Fruit fly (Drosophila melanogaster): ENCODE results near the gene milt.

DNA sequence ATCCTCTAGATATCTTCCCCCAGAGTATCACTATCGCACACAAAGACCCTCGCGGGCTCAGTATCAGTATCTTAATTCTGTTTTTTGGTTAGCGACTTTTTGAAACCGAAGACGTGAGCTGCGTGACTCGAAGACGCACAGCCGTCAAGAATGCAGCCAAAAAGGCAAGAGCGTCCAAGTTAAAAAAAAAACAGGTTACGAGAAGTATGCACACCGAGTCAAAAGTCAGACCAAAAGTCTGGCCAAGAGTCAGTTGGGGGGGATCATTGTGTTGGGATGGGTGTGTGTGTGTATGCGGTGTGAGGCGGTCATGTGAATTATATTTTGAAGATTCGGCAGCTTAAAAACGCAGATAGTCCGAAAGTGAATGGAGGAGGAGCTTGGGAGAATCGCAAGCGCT lies 32.1 kb upstream of the milt start:
- TF ChIP-seq CG7556 (GFP tag; optimal IDR thresholded peaks at IDR 0.05) (no peak), CG3995 (GFP tag; optimal IDR thresholded peaks at IDR 0.05) (no peak), ftz-f1 (GFP tag; optimal IDR thresholded peaks at IDR 0.05) (no peak), CG18764 (GFP tag; optimal IDR thresholded peaks at IDR 0.05) (no peak), otp (GFP tag; IDR thresholded peaks at IDR 0.05) (no peak), tio (GFP tag; optimal IDR thresholded peaks at IDR 0.05) (no peak), Sry-δ (GFP tag; optimal IDR thresholded peaks at IDR 0.05) (no peak), chm (GFP tag; IDR thresholded peaks at IDR 0.05) (no peak), CG9797 (GFP tag; optimal IDR thresholded peaks at IDR 0.05) (no peak), ranshi (GFP tag; IDR thresholded peaks at IDR 0.05) (no peak), row (GFP tag; IDR thresholded peaks at IDR 0.05) (no peak), D19B (GFP tag; optimal IDR thresholded peaks at IDR 0.05) (no peak)
